Worm (Caenorhabditis elegans) whole organism, L4 larva: ENCODE data around the gene F58B3.4.

Experiments
- F10B5.3 ChIP-seq: sonication (generic microtip); optimal IDR thresholded peaks from 2 replicates; lab custom pipeline; 2016; ENCODE audit warnings: mild to moderate bottlenecking, missing genetic modification characterization, missing compliant biosample characterization
- F37D6.2 ChIP-seq: sonication (generic microtip); optimal IDR thresholded peaks from 2 replicates; lab custom pipeline; 2016; ENCODE audit warnings: mild to moderate bottlenecking, missing genetic modification characterization, missing compliant biosample characterization
- Y48G9A.11 ChIP-seq: fragments of 200-800 bp; sonication (Bioruptor generic); IDR thresholded peaks from 2 replicates; pipeline ENCODE4 v1.3.6; 2022; ENCODE audit warnings: missing genetic modification reagents, missing genetic modification characterization, missing compliant biosample characterization
- ZK546.5 ChIP-seq, 2 experiments: sonication (generic microtip); optimal IDR thresholded peaks; 2 replicates each; lab custom pipeline; 2017; ENCODE audit warnings: missing biosample characterization in 2 of 2, missing genetic modification characterization in 2 of 2
- ama-1 ChIP-seq: fragments of 150-350 bp; optimal IDR thresholded peaks from 2 replicates; lab custom pipeline; 2014; ENCODE audit warnings: inconsistent platforms, mixed read lengths
- attf-4 ChIP-seq: sonication (generic microtip); optimal IDR thresholded peaks from 3 replicates; lab custom pipeline; 2017; ENCODE audit warnings: missing biosample characterization, missing genetic modification characterization
- ceh-20 ChIP-seq: fragments of 200-800 bp; sonication (Bioruptor generic); IDR thresholded peaks from 2 replicates; pipeline ENCODE4 v1.3.6; 2022; ENCODE audit warnings: missing genetic modification reagents, missing genetic modification characterization, missing compliant biosample characterization
- ceh-44 ChIP-seq: fragments of 200-800 bp; sonication (Bioruptor generic); IDR thresholded peaks from 2 replicates; pipeline ENCODE4 v1.3.6; 2022; ENCODE audit warnings: missing genetic modification reagents, missing genetic modification characterization, missing compliant biosample characterization
- ctbp-1 ChIP-seq: fragments of 200-800 bp; sonication (Bioruptor generic); IDR thresholded peaks from 2 replicates; pipeline ENCODE4 v1.3.6; 2022; ENCODE audit warnings: missing genetic modification reagents, missing genetic modification characterization, missing compliant biosample characterization
- daf-16 ChIP-seq, 3 experiments: sonication (generic microtip); optimal IDR thresholded peaks; 2 replicates each; lab custom pipeline; 2016 to 2017; ENCODE audit warnings: missing genetic modification characterization in 3 of 3, missing genetic modification reagents in 3 of 3, mild to moderate bottlenecking in 2 of 3, missing compliant biosample characterization in 2 of 3, missing biosample characterization in 1 of 3, moderate library complexity in 1 of 3
- dmd-9 ChIP-seq: fragments of 200-800 bp; sonication (Bioruptor generic); IDR thresholded peaks from 2 replicates; pipeline ENCODE4 v1.3.6; 2022; ENCODE audit warnings: missing genetic modification reagents, missing genetic modification characterization, missing compliant biosample characterization
- jun-1 ChIP-seq: fragments of 150-350 bp; optimal IDR thresholded peaks from 2 replicates; lab custom pipeline; 2014; ENCODE audit warnings: missing biosample characterization, missing genetic modification reagents, missing genetic modification characterization
- lin-1 ChIP-seq: fragments of 200-800 bp; sonication (Bioruptor generic); IDR thresholded peaks from 2 replicates; pipeline ENCODE4 v1.3.6; 2022; ENCODE audit warnings: missing genetic modification reagents, missing genetic modification characterization, missing compliant biosample characterization
- lin-13 ChIP-seq: fragments of 150-350 bp; optimal IDR thresholded peaks from 2 replicates; lab custom pipeline; 2014; ENCODE audit warnings: missing biosample characterization, missing genetic modification reagents, missing genetic modification characterization
- lin-29 ChIP-seq: fragments of 200-800 bp; sonication (Bioruptor generic); IDR thresholded peaks from 2 replicates; pipeline ENCODE4 v1.3.6; 2022; ENCODE audit warnings: missing genetic modification reagents, missing genetic modification characterization, missing compliant biosample characterization
- lin-38 ChIP-seq: fragments of 200-800 bp; sonication (Bioruptor generic); IDR thresholded peaks from 2 replicates; pipeline ENCODE4 v1.3.6; 2022; ENCODE audit warnings: missing genetic modification reagents, missing genetic modification characterization, missing compliant biosample characterization
- lir-3 ChIP-seq: sonication (generic microtip); optimal IDR thresholded peaks from 2 replicates; lab custom pipeline; 2016; ENCODE audit warnings: mild to moderate bottlenecking, missing genetic modification characterization, missing compliant biosample characterization
- lsy-2 ChIP-seq, 2 experiments: fragments of 150-350 bp in 1 of 2; sonication (generic microtip) in 1 of 2; optimal IDR thresholded peaks; 2 replicates each; lab custom pipeline; 2014 to 2017; ENCODE audit warnings: missing biosample characterization in 2 of 2, missing genetic modification characterization in 2 of 2
- madf-5 ChIP-seq, 2 experiments: fragments of 200-800 bp; sonication (Bioruptor generic); IDR thresholded peaks; 2 replicates each; pipeline ENCODE4 v1.3.6; 2022; ENCODE audit warnings: missing compliant biosample characterization in 2 of 2, missing genetic modification characterization in 2 of 2
- mdl-1 ChIP-seq, 2 experiments: fragments of 150-350 bp in 1 of 2; sonication (generic microtip) in 1 of 2; optimal IDR thresholded peaks; 2 replicates each; lab custom pipeline; 2014 to 2017; ENCODE audit warnings: missing biosample characterization in 2 of 2, missing genetic modification characterization in 2 of 2
- mep-1 ChIP-seq: fragments of 150-350 bp; sonication (generic microtip); optimal IDR thresholded peaks from 3 replicates; lab custom pipeline; 2014; ENCODE audit warnings: missing biosample characterization, missing genetic modification characterization
- mes-2 ChIP-seq: sonication (generic microtip); optimal IDR thresholded peaks from 2 replicates; lab custom pipeline; 2016; ENCODE audit warnings: missing genotype, mild to moderate bottlenecking, missing genetic modification characterization, missing compliant biosample characterization; ENCODE audit not compliant: poor library complexity, severe bottlenecking
- mxl-2 ChIP-seq: fragments of 200-800 bp; sonication (Bioruptor generic); conservative IDR thresholded peaks from 2 replicates; pipeline ENCODE4 v1.3.6; 2022; ENCODE audit warnings: missing genetic modification reagents, missing genetic modification characterization, missing compliant biosample characterization
- mxl-3 ChIP-seq: fragments of 200-800 bp; sonication (Bioruptor generic); optimal IDR thresholded peaks from 2 replicates; lab custom pipeline; 2018; ENCODE audit warnings: mild to moderate bottlenecking, missing genetic modification characterization, missing compliant biosample characterization
- nhr-10 ChIP-seq: fragments of 150-350 bp; optimal IDR thresholded peaks from 2 replicates; lab custom pipeline; 2014; ENCODE audit warnings: missing biosample characterization, missing genetic modification characterization
- nhr-102 ChIP-seq: sonication (generic microtip); optimal IDR thresholded peaks from 2 replicates; lab custom pipeline; 2016; ENCODE audit warnings: mild to moderate bottlenecking, missing genetic modification characterization, moderate library complexity, missing compliant biosample characterization
- nhr-25 ChIP-seq: sonication (generic microtip); optimal IDR thresholded peaks from 2 replicates; lab custom pipeline; 2017; ENCODE audit warnings: missing genetic modification characterization, mild to moderate bottlenecking, missing compliant biosample characterization, antibody characterized with exemption, moderate library complexity, borderline replicate concordance; ENCODE audit not compliant: insufficient read depth
- nhr-28 ChIP-seq: fragments of 150-350 bp; optimal IDR thresholded peaks from 2 replicates; lab custom pipeline; 2014; ENCODE audit warnings: missing biosample characterization, missing genetic modification characterization
- nhr-41 ChIP-seq: fragments of 200-800 bp; sonication (Bioruptor generic); IDR thresholded peaks from 2 replicates; pipeline ENCODE4 v1.3.6; 2022; ENCODE audit warnings: missing genetic modification reagents, missing genetic modification characterization, missing compliant biosample characterization
- nhr-48 ChIP-seq: sonication (generic microtip); optimal IDR thresholded peaks from 2 replicates; lab custom pipeline; 2016; ENCODE audit warnings: mild to moderate bottlenecking, missing genetic modification characterization, missing compliant biosample characterization
- nhr-77 ChIP-seq: fragments of 150-350 bp; optimal IDR thresholded peaks from 2 replicates; lab custom pipeline; 2014; ENCODE audit warnings: missing biosample characterization, missing genetic modification characterization
- pha-4 ChIP-seq, 2 experiments: fragments of 150-350 bp in 1 of 2; fragments of 200-800 bp in 1 of 2; sonication (Bioruptor generic) in 1 of 2; IDR thresholded peaks in 1 of 2; optimal IDR thresholded peaks in 1 of 2; 2 replicates each; pipeline versions ENCODE4 v1.3.6 to Lab custom; 2014 to 2022; ENCODE audit warnings: missing genetic modification characterization in 2 of 2, missing genetic modification reagents in 2 of 2, missing biosample characterization in 1 of 2, missing compliant biosample characterization in 1 of 2
- pqm-1 ChIP-seq: sonication (generic microtip); optimal IDR thresholded peaks from 2 replicates; lab custom pipeline; 2017; ENCODE audit warnings: missing biosample characterization, missing genetic modification characterization
- rbr-2 ChIP-seq: sonication (generic microtip); optimal IDR thresholded peaks from 2 replicates; lab custom pipeline; 2016; ENCODE audit warnings: missing genotype, missing genetic modification characterization, missing compliant biosample characterization
- saeg-2 ChIP-seq: fragments of 200-800 bp; sonication (Bioruptor generic); IDR thresholded peaks from 2 replicates; pipeline ENCODE4 v1.3.6; 2022; ENCODE audit warnings: missing genetic modification reagents, missing genetic modification characterization, missing compliant biosample characterization
- sdz-12 ChIP-seq: fragments of 200-800 bp; sonication (Bioruptor generic); optimal IDR thresholded peaks from 2 replicates; lab custom pipeline; 2018; ENCODE audit warnings: mild to moderate bottlenecking, missing genetic modification characterization, missing compliant biosample characterization
- set-16 ChIP-seq: fragments of 200-800 bp; sonication (Bioruptor generic); IDR thresholded peaks from 2 replicates; pipeline ENCODE4 v1.3.6; 2022; ENCODE audit warnings: missing genetic modification reagents, missing genetic modification characterization, missing compliant biosample characterization
- skn-1 ChIP-seq: fragments of 150-350 bp; optimal IDR thresholded peaks from 2 replicates; lab custom pipeline; 2014; ENCODE audit warnings: missing biosample characterization, missing genetic modification characterization
- snpc-4 ChIP-seq: fragments of 150-350 bp; optimal IDR thresholded peaks from 2 replicates; lab custom pipeline; 2014; ENCODE audit warnings: missing biosample characterization, missing genetic modification characterization
- spr-3 ChIP-seq: fragments of 200-800 bp; sonication (Bioruptor generic); optimal IDR thresholded peaks from 2 replicates; lab custom pipeline; 2018; ENCODE audit warnings: mild to moderate bottlenecking, missing genetic modification characterization, missing compliant biosample characterization
- tra-1 ChIP-seq: fragments of 200-800 bp; sonication (Bioruptor generic); IDR thresholded peaks from 2 replicates; pipeline ENCODE4 v1.3.6; 2022; ENCODE audit warnings: missing genetic modification reagents, missing genetic modification characterization, missing compliant biosample characterization
- unc-130 ChIP-seq: sonication (generic microtip); optimal IDR thresholded peaks from 2 replicates; lab custom pipeline; 2016; ENCODE audit warnings: missing genetic modification reagents, missing genetic modification characterization, missing compliant biosample characterization
- unc-39 ChIP-seq: sonication (generic microtip); optimal IDR thresholded peaks from 2 replicates; lab custom pipeline; 2017; ENCODE audit warnings: missing biosample characterization, missing genetic modification characterization
- zfp-2 ChIP-seq: sonication (generic microtip); optimal IDR thresholded peaks from 2 replicates; lab custom pipeline; 2016; ENCODE audit warnings: mild to moderate bottlenecking, missing genetic modification characterization, missing compliant biosample characterization
- ztf-7 ChIP-seq: fragments of 150-350 bp; optimal IDR thresholded peaks from 2 replicates; lab custom pipeline; 2014; ENCODE audit warnings: missing biosample characterization, missing genetic modification characterization

F58B3.4 gene

DNA sequence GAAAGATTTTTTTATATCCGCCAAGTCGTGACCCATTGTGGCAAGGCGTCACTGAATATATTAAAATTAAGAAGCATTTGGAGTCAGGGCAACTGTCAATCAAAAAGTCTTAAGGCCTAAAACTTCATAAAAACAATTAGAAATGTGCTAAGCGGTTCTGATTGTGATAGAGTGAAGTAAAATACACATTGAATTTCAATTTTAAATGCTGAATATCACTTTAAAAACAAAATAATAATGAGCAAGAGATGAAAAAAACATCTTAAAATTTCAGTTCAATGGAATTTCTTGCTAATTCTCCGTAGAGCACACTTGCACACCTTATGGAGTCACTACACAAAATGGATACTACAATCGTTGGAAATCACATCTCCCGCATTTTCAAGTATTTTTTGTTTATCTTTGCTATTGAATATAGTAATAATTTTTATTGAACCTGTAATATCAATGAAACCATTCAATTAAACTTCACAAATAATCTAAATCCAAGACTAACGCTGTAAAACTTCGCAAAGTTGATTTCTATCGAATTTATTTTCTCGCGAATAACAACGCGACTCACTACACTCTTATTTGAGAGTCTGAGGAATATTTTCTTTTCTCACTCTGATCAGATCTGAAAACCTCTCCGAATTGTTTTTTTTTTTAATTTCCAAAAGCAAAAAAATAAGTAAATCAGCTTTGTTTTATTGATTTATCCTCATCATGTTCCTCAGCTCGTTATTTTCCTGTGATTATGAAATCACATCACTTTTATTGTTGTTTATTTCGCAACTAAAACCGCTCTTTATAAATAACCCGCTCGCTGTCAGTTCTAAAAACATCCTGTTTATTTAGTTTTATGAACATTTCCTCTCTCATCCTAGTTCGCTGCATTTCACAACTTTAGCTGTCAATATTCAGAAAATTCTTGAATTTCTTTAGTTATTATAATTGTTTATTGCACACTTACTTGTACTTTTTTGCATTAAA is 4.1 kb upstream of the F58B3.4 start, which contains the start of gene mars-1 (continued):
- TF ChIP-seq daf-16 (GFP tag; optimal IDR thresholded peaks at IDR 0.05; lab: Kevin White, UChicago) (peak in 1 of 2 experiments; percentile 50), daf-16 (tag; optimal IDR thresholded peaks at IDR 0.05; lab: Kevin White, UChicago) (peak; percentile 55), sdz-12 (GFP tag; lab: Kevin White, UChicago) (no peak), nhr-77 (tag; lab: Kevin White, UChicago) (no peak), mdl-1 (tag; optimal IDR thresholded peaks at IDR 0.05; lab: Kevin White, UChicago) (peak in 1 of 2 experiments; percentile 15), rbr-2 (tag; lab: Kevin White, UChicago) (peak; percentile 62), nhr-28 (tag; lab: Kevin White, UChicago) (peak; percentile 41), zfp-2 (tag; lab: Kevin White, UChicago) (no peak), snpc-4 (tag; lab: Kevin White, UChicago) (no peak), mep-1 (tag; lab: Kevin White, UChicago) (peak; percentile 78), unc-39 (no peak), lir-3 (no peak), lin-1 (GFP tag; lab: Robert Waterston, UW) (no peak), spr-3 (GFP tag; lab: Kevin White, UChicago) (no peak), mes-2 (tag; lab: Kevin White, UChicago) (peak; percentile 82), nhr-102 (tag; lab: Kevin White, UChicago) (no peak), lin-13 (GFP tag; lab: Kevin White, UChicago) (peak; percentile 64), pqm-1 (tag; lab: Kevin White, UChicago) (no peak), pha-4 (GFP tag; IDR thresholded peaks at IDR 0.05; lab: Robert Waterston, UW) (no peak), pha-4 (tag; optimal IDR thresholded peaks at IDR 0.05; lab: Kevin White, UChicago) (no peak), lin-38 (peak; percentile 96), set-16 (GFP tag; lab: Robert Waterston, UW) (no peak), skn-1 (tag; lab: Kevin White, UChicago) (no peak), tra-1 (no peak), attf-4 (tag; lab: Kevin White, UChicago) (no peak), nhr-41 (GFP tag; lab: Robert Waterston, UW) (no peak), dmd-9 (GFP tag; lab: Robert Waterston, UW) (peak; percentile 36; the same call in 1 of the 2 replicates), madf-5 (GFP tag; IDR thresholded peaks at IDR 0.05; lab: Robert Waterston, UW) (no peak), ceh-44 (GFP tag; lab: Robert Waterston, UW) (0 out of 2 replicates have a peak, but pooled peaks have one; percentile 33), saeg-2 (GFP tag; lab: Robert Waterston, UW) (no peak), lsy-2 (tag; optimal IDR thresholded peaks at IDR 0.05; lab: Kevin White, UChicago) (peak; percentile 12 to 80), nhr-48 (tag; lab: Kevin White, UChicago) (no peak), ZK546.5 (tag; optimal IDR thresholded peaks at IDR 0.05; lab: Kevin White, UChicago) (no peak), ama-1 (lab: Kevin White, UChicago) (no peak), ceh-20 (GFP tag; lab: Robert Waterston, UW) (no peak), mxl-3 (GFP tag; lab: Kevin White, UChicago) (peak; percentile 52), lin-29 (no peak), F37D6.2 (peak; percentile 33), mxl-2 (GFP tag; lab: Robert Waterston, UW) (no peak), ztf-7 (tag; lab: Kevin White, UChicago) (no peak), Y48G9A.11 (GFP tag; lab: Robert Waterston, UW) (no peak), nhr-10 (tag; lab: Kevin White, UChicago) (no peak), F10B5.3 (tag; lab: Kevin White, UChicago) (no peak), jun-1 (tag; lab: Kevin White, UChicago) (no peak), unc-130 (GFP tag; lab: Kevin White, UChicago) (peak; percentile 50), ctbp-1 (GFP tag; lab: Robert Waterston, UW) (no peak), nhr-25 (tag; lab: Kevin White, UChicago) (no peak)
